Fruit fly (Drosophila melanogaster): ENCODE measurements around the gene RpS26.

DNA sequence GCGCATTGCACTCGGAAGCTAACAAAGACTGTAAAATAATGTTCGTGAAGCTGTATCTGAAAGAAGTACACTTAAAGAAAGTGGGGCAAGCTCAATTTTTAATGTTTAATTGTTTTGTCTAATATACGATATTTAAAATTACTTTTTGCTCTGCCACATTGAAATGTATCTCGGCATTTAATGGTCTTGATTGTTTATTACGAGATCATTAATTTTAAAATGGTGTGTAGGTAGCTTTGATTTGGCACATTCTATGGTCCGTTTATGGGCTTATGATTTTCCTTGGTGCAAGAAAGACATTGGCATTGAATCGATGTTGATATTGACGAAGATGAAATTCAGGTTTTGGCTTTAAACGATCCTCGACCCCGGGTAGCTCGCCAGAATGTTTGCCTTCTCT lies 20.5 kb upstream of the RpS26 start:
- TF ChIP-seq Blimp-1 (GFP tag; optimal IDR thresholded peaks at IDR 0.05) (peak; percentile 27), dsx (GFP tag; optimal IDR thresholded peaks at IDR 0.05; ENCODE audit: poor library complexity, severe bottlenecking) (peak; percentile 36)
